Worm (Caenorhabditis elegans): ENCODE measurements around the gene glna-2.

- 0 out of 2 replicates have a peak, but pooled peaks have one; percentile 21 for TF ChIP-seq let-526 (GFP tag; IDR thresholded peaks at IDR 0.05)
- TF ChIP-seq tlf-1 (GFP tag; optimal IDR thresholded peaks at IDR 0.05), result peak; percentile 43
- no peak for TF ChIP-seq unc-130 (GFP tag; optimal IDR thresholded peaks at IDR 0.05)
- TF ChIP-seq C17E4.6 (GFP tag; IDR thresholded peaks at IDR 0.05), result no peak
- TF ChIP-seq egrh-3 (GFP tag; IDR thresholded peaks at IDR 0.05), result no peak
- no peak for TF ChIP-seq xnd-1 (tag; optimal IDR thresholded peaks at IDR 0.05)
Measured at ce11 chrII:8016761-8017160, 8.3 kb downstream of the glna-2 start.

All from whole organism, young adult.